Worm (Caenorhabditis elegans): ENCODE results near the gene C45G9.12.
A peak's percentile ranks its signal among the peaks of the same experiment; 100 is the strongest.
"Not testable (repeated sequence)": the region's sequence is repeated elsewhere in the genome, so short reads cannot be mapped to it uniquely, and the experiment has no call there.

The C45G9.12 gene

ce11 chrIII:5062406-5062805 lies 9.0 kb downstream of the C45G9.12 start, which contains the start of gene C45G9.4:
TSS of gene C45G9.4 (plus strand) at chrIII:5062706.
- TF ChIP-seq nhr-129, fos-1, F13H6.1 (tag; optimal IDR thresholded peaks at IDR 0.05): not testable (repeated sequence)

- TF ChIP-seq C34F6.9 (tag; optimal IDR thresholded peaks at IDR 0.05): no peak
Measured at ce11 chrIII:5061798-5062197, 9.6 kb downstream of the C45G9.12 start, which contains the start of gene C45G9.10. TSS of gene C45G9.10 (minus strand) at chrIII:5061898.

ce11 chrIII:5055709-5056108 lies 15.7 kb downstream of the C45G9.12 start, which contains the start of gene C45G9.9:
TSS of gene C45G9.9 (minus strand) at chrIII:5055809.
- TF ChIP-seq mdl-1 (tag; optimal IDR thresholded peaks at IDR 0.05); ztf-1 (GFP tag; conservative IDR thresholded peaks at IDR 0.05); unc-55 (GFP tag; optimal IDR thresholded peaks at IDR 0.05): not testable (repeated sequence)

- TF ChIP-seq crh-2 (tag; optimal IDR thresholded peaks at IDR 0.05) (no peak), sem-4 (tag; optimal IDR thresholded peaks at IDR 0.05) (no peak), snpc-4 (tag; optimal IDR thresholded peaks at IDR 0.05) (no peak), peb-1 (tag; optimal IDR thresholded peaks at IDR 0.05) (no peak), ztf-1 (GFP tag; conservative IDR thresholded peaks at IDR 0.05) (no peak), nhr-12 (tag; optimal IDR thresholded peaks at IDR 0.05) (no peak), unc-62 (GFP tag; optimal IDR thresholded peaks at IDR 0.05) (no peak), F13H6.1 (tag; optimal IDR thresholded peaks at IDR 0.05) (no peak)
Measured at ce11 chrIII:5053541-5053940, 17.9 kb downstream of the C45G9.12 start, which contains the start of gene C45G9.8. TSS of gene C45G9.8 (minus strand) at chrIII:5053641.

ce11 chrIII:5051949-5052348 lies 19.5 kb downstream of the C45G9.12 start, which contains the start of gene C45G9.15:
TSS of gene C45G9.15 (minus strand) at chrIII:5052049.
- no peak for TF ChIP-seq crh-2 (tag; optimal IDR thresholded peaks at IDR 0.05)
- no peak for TF ChIP-seq ceh-82 (tag; optimal IDR thresholded peaks at IDR 0.05)
- no peak for TF ChIP-seq nhr-12 (tag; optimal IDR thresholded peaks at IDR 0.05)
- TF ChIP-seq sem-4 (tag; optimal IDR thresholded peaks at IDR 0.05): no peak
- no peak for TF ChIP-seq mab-5 (tag; optimal IDR thresholded peaks at IDR 0.05)

- TF ChIP-seq mbf-1 (tag; optimal IDR thresholded peaks at IDR 0.05): no peak
Measured at ce11 chrIII:5047740-5048139, 23.7 kb downstream of the C45G9.12 start, which contains the start of gene C45G9.5. TSS of gene C45G9.5 (plus strand) at chrIII:5048117.

- no peak for TF ChIP-seq nhr-6 (tag; optimal IDR thresholded peaks at IDR 0.05)
- no peak for TF ChIP-seq elt-3 (tag; optimal IDR thresholded peaks at IDR 0.05)
- TF ChIP-seq unc-62 (GFP tag; optimal IDR thresholded peaks at IDR 0.05): no peak
- TF ChIP-seq alr-1 (tag; optimal IDR thresholded peaks at IDR 0.05): no peak
- TF ChIP-seq gmeb-1 (tag; optimal IDR thresholded peaks at IDR 0.05): peak; percentile 3
- peak; percentile 74 for TF ChIP-seq unc-55 (GFP tag; optimal IDR thresholded peaks at IDR 0.05)
- TF ChIP-seq sma-9 (GFP tag; optimal IDR thresholded peaks at IDR 0.05): peak; percentile 41
- no peak for TF ChIP-seq sma-9 (tag; optimal IDR thresholded peaks at IDR 0.05)
- no peak for TF ChIP-seq R02D3.7 (tag; optimal IDR thresholded peaks at IDR 0.05)
- peak; percentile 60 for TF ChIP-seq lin-13 (GFP tag; optimal IDR thresholded peaks at IDR 0.05)
- TF ChIP-seq sem-4 (tag; optimal IDR thresholded peaks at IDR 0.05): peak; percentile 17
- peak; percentile 40 for TF ChIP-seq ceh-16 (tag; optimal IDR thresholded peaks at IDR 0.05)
- TF ChIP-seq lsy-2 (tag; optimal IDR thresholded peaks at IDR 0.05): peak in 1 of 2 experiments; percentile 52
- TF ChIP-seq nhr-10 (tag; optimal IDR thresholded peaks at IDR 0.05): no peak
- TF ChIP-seq C34F6.9 (tag; optimal IDR thresholded peaks at IDR 0.05): peak; percentile 71
- no peak for TF ChIP-seq sma-3 (GFP tag; optimal IDR thresholded peaks at IDR 0.05)
- TF ChIP-seq ama-1 (optimal IDR thresholded peaks at IDR 0.05): no peak
- TF ChIP-seq elt-1 (tag; optimal IDR thresholded peaks at IDR 0.05): no peak
- peak; percentile 36 for TF ChIP-seq F13H6.1 (tag; optimal IDR thresholded peaks at IDR 0.05)
- TF ChIP-seq crh-2 (tag; optimal IDR thresholded peaks at IDR 0.05): peak; percentile 70
- TF ChIP-seq mab-5 (tag; optimal IDR thresholded peaks at IDR 0.05): no peak
- TF ChIP-seq nhr-129 (tag; optimal IDR thresholded peaks at IDR 0.05): peak; percentile 28
- TF ChIP-seq fos-1 (tag; optimal IDR thresholded peaks at IDR 0.05): peak; percentile 99
- no peak for TF ChIP-seq lin-39 (tag; optimal IDR thresholded peaks at IDR 0.05)
- no peak for TF ChIP-seq ztf-4 (tag; optimal IDR thresholded peaks at IDR 0.05)
- TF ChIP-seq snpc-4 (tag; optimal IDR thresholded peaks at IDR 0.05): peak; percentile 5
- TF ChIP-seq nhr-25 (tag; optimal IDR thresholded peaks at IDR 0.05): peak; percentile 79
Measured at ce11 chrIII:5047175-5047574, 24.2 kb downstream of the C45G9.12 start, which contains the start of gene txbp-3. TSS of gene txbp-3 (minus strand) at chrIII:5047459.

All from whole organism, L2 larva.